Worm (Caenorhabditis elegans) whole organism, L3 larva: ENCODE measurements around the gene srh-265.

ENCODE experiments used
- R02D3.7 ChIP-seq: fragments of 150-350 bp; optimal IDR thresholded peaks from 2 replicates; lab custom pipeline; 2014; ENCODE audit warnings: missing biosample characterization, missing genetic modification characterization
- aly-2 ChIP-seq: fragments of 150-350 bp; optimal IDR thresholded peaks from 2 replicates; lab custom pipeline; 2014; ENCODE audit warnings: missing biosample characterization, missing genetic modification characterization
- ama-1 ChIP-seq: fragments of 150-350 bp; optimal IDR thresholded peaks from 2 replicates; lab custom pipeline; 2018
- ceh-16 ChIP-seq: sonication (generic microtip); optimal IDR thresholded peaks from 2 replicates; lab custom pipeline; 2017; ENCODE audit warnings: missing biosample characterization, missing genetic modification characterization
- ceh-28 ChIP-seq: fragments of 150-350 bp; optimal IDR thresholded peaks from 2 replicates; lab custom pipeline; 2014; ENCODE audit warnings: missing biosample characterization, missing genetic modification reagents, missing genetic modification characterization
- ceh-82 ChIP-seq: fragments of 150-350 bp; optimal IDR thresholded peaks from 2 replicates; lab custom pipeline; 2014; ENCODE audit warnings: missing biosample characterization, missing genetic modification characterization
- daf-12 ChIP-seq: fragments of 150-350 bp; optimal IDR thresholded peaks from 2 replicates; lab custom pipeline; 2014; ENCODE audit warnings: missing biosample characterization, missing genetic modification reagents, missing genetic modification characterization
- egl-27 ChIP-seq: sonication (generic microtip); optimal IDR thresholded peaks from 4 replicates; lab custom pipeline; 2017; ENCODE audit warnings: missing biosample characterization, missing genetic modification reagents, missing genetic modification characterization
- egl-5 ChIP-seq: fragments of 150-350 bp; optimal IDR thresholded peaks from 2 replicates; lab custom pipeline; 2017; ENCODE audit warnings: missing biosample characterization, missing genetic modification reagents, missing genetic modification characterization, inconsistent platforms
- elt-2 ChIP-seq: sonication (generic microtip); optimal IDR thresholded peaks from 2 replicates; lab custom pipeline; 2016; ENCODE audit warnings: missing genetic modification reagents, mild to moderate bottlenecking, missing genetic modification characterization, missing compliant biosample characterization
- elt-3 ChIP-seq, 3 experiments: fragments of 150-350 bp in 1 of 3; sonication (generic microtip) in 2 of 3; optimal IDR thresholded peaks; 2 replicates in 2 of 3; 4 replicates in 1 of 3; lab custom pipeline; 2014 to 2017; ENCODE audit warnings: missing biosample characterization in 3 of 3, missing genetic modification characterization in 3 of 3
- eor-1 ChIP-seq, 2 experiments: fragments of 150-350 bp; optimal IDR thresholded peaks; 2 replicates each; lab custom pipeline; 2014 to 2018; ENCODE audit warnings: missing biosample characterization in 2 of 2, missing genetic modification characterization in 2 of 2
- fkh-10 ChIP-seq: sonication (generic microtip); optimal IDR thresholded peaks from 2 replicates; lab custom pipeline; 2017; ENCODE audit warnings: missing biosample characterization, missing genetic modification reagents, missing genetic modification characterization
- fos-1 ChIP-seq: fragments of 150-350 bp; optimal IDR thresholded peaks from 2 replicates; lab custom pipeline; 2014; ENCODE audit warnings: missing biosample characterization, missing genetic modification characterization
- hmg-11 ChIP-seq: sonication (generic microtip); optimal IDR thresholded peaks from 2 replicates; lab custom pipeline; 2016; ENCODE audit warnings: missing genetic modification characterization, missing compliant biosample characterization
- jun-1 ChIP-seq: fragments of 150-350 bp; optimal IDR thresholded peaks from 2 replicates; lab custom pipeline; 2014; ENCODE audit warnings: missing biosample characterization, missing genetic modification reagents, missing genetic modification characterization
- lin-15B ChIP-seq: fragments of 150-350 bp; optimal IDR thresholded peaks from 2 replicates; lab custom pipeline; 2014; ENCODE audit warnings: missing biosample characterization, missing genetic modification characterization
- lsy-12 ChIP-seq: sonication (generic microtip); optimal IDR thresholded peaks from 2 replicates; lab custom pipeline; 2016; ENCODE audit warnings: mild to moderate bottlenecking, missing genetic modification characterization, missing compliant biosample characterization
- nhr-11 ChIP-seq: fragments of 150-350 bp; optimal IDR thresholded peaks from 2 replicates; lab custom pipeline; 2014; ENCODE audit warnings: missing biosample characterization, missing genetic modification characterization
- nhr-12 ChIP-seq: fragments of 150-350 bp; optimal IDR thresholded peaks from 2 replicates; lab custom pipeline; 2014; ENCODE audit warnings: missing biosample characterization, missing genetic modification characterization
- nhr-23 ChIP-seq: fragments of 150-350 bp; optimal IDR thresholded peaks from 2 replicates; lab custom pipeline; 2014; ENCODE audit warnings: missing biosample characterization, missing genetic modification reagents, missing genetic modification characterization
- nhr-237 ChIP-seq: fragments of 150-350 bp; optimal IDR thresholded peaks from 2 replicates; lab custom pipeline; 2014; ENCODE audit warnings: missing biosample characterization, missing genetic modification characterization
- nhr-25 ChIP-seq: sonication (generic microtip); optimal IDR thresholded peaks from 2 replicates; lab custom pipeline; 2017; ENCODE audit warnings: missing biosample characterization, missing genetic modification characterization
- nhr-28 ChIP-seq: fragments of 150-350 bp; optimal IDR thresholded peaks from 2 replicates; lab custom pipeline; 2014; ENCODE audit warnings: missing biosample characterization, missing genetic modification characterization
- nhr-43 ChIP-seq: sonication (generic microtip); optimal IDR thresholded peaks from 2 replicates; lab custom pipeline; 2016; ENCODE audit warnings: mild to moderate bottlenecking, missing genetic modification characterization, missing compliant biosample characterization; ENCODE audit not compliant: poor library complexity, severe bottlenecking
- nhr-67 ChIP-seq: fragments of 150-350 bp; optimal IDR thresholded peaks from 2 replicates; lab custom pipeline; 2014; ENCODE audit warnings: missing biosample characterization, missing genetic modification characterization
- nhr-77 ChIP-seq: fragments of 150-350 bp; optimal IDR thresholded peaks from 2 replicates; lab custom pipeline; 2014; ENCODE audit warnings: missing biosample characterization, missing genetic modification characterization
- pha-4 ChIP-seq: fragments of 150-350 bp; optimal IDR thresholded peaks from 2 replicates; lab custom pipeline; 2014; ENCODE audit warnings: missing biosample characterization, missing genetic modification reagents, missing genetic modification characterization
- pqm-1 ChIP-seq: fragments of 150-350 bp; optimal IDR thresholded peaks from 2 replicates; lab custom pipeline; 2017; ENCODE audit warnings: missing biosample characterization, missing genetic modification characterization, inconsistent platforms
- sea-2 ChIP-seq: fragments of 150-350 bp; sonication (generic microtip); optimal IDR thresholded peaks from 4 replicates; lab custom pipeline; 2014; ENCODE audit warnings: missing biosample characterization, missing genetic modification reagents, missing genetic modification characterization
- skn-1 ChIP-seq: fragments of 150-350 bp; optimal IDR thresholded peaks from 2 replicates; lab custom pipeline; 2014; ENCODE audit warnings: missing biosample characterization, missing genetic modification characterization
- tbx-2 ChIP-seq: sonication (generic microtip); optimal IDR thresholded peaks from 2 replicates; lab custom pipeline; 2016; ENCODE audit warnings: mild to moderate bottlenecking, missing genetic modification characterization, missing compliant biosample characterization
- unc-39 ChIP-seq: sonication (generic microtip); optimal IDR thresholded peaks from 4 replicates; lab custom pipeline; 2017; ENCODE audit warnings: missing biosample characterization, missing genetic modification characterization
- unc-62 ChIP-seq: fragments of 150-350 bp; sonication (generic microtip); optimal IDR thresholded peaks from 4 replicates; lab custom pipeline; 2014; ENCODE audit warnings: missing biosample characterization, missing genetic modification reagents, missing genetic modification characterization
- zag-1 ChIP-seq: fragments of 150-350 bp; optimal IDR thresholded peaks from 2 replicates; lab custom pipeline; 2014; ENCODE audit warnings: missing biosample characterization, missing genetic modification characterization

Gene srh-265

DNA sequence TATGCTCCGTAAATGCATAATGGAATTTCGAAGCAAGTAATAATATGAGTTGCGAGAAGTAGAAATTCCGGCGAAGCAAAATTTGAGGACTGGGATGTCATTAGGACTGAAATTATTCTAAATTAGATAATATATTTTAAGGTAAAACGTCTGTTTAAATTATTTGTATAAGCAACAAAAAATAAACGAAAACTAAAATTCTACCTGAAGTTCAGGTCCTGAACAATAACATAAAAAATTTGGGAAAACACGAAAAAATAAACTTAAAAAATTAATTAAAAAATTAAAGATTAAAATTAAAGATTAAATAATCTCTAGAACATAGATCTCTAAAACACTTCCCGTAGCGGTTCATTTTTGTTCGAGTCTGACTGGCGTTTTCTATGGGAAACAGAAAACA is 36.2 kb upstream of the srh-265 start, which contains the start of gene srh-251:
Gene srh-251, minus strand, starts transcription at position 101 of the 400 bp plus-strand sequence.
- TF ChIP-seq elt-2 (tag; lab: Kevin White, UChicago), result no peak
- TF ChIP-seq ama-1, result no peak
- TF ChIP-seq nhr-28 (tag; lab: Kevin White, UChicago), result no peak
- no peak for TF ChIP-seq R02D3.7 (tag; lab: Kevin White, UChicago)
- TF ChIP-seq eor-1 (tag; optimal IDR thresholded peaks at IDR 0.05; lab: Kevin White, UChicago), result no peak
- no peak for TF ChIP-seq fkh-10 (GFP tag; lab: Kevin White, UChicago)
- no peak for TF ChIP-seq unc-62 (GFP tag; lab: Kevin White, UChicago)
- no peak for TF ChIP-seq elt-3 (tag; optimal IDR thresholded peaks at IDR 0.05; lab: Kevin White, UChicago)

- TF ChIP-seq nhr-23 (tag; lab: Kevin White, UChicago), result no peak
- TF ChIP-seq aly-2 (tag; lab: Kevin White, UChicago), result no peak
- no peak for TF ChIP-seq skn-1
- TF ChIP-seq lin-15B (tag; lab: Kevin White, UChicago), result no peak
- no peak for TF ChIP-seq R02D3.7 (tag; lab: Kevin White, UChicago)
- no peak for TF ChIP-seq ceh-28 (tag; lab: Kevin White, UChicago)
- no peak for TF ChIP-seq nhr-11 (tag; lab: Kevin White, UChicago)
- no peak for TF ChIP-seq pqm-1 (tag; lab: Kevin White, UChicago)
- no peak for TF ChIP-seq zag-1 (tag; lab: Kevin White, UChicago)
- no peak for TF ChIP-seq daf-12 (tag; lab: Kevin White, UChicago)
- no peak for TF ChIP-seq lsy-12 (tag; lab: Kevin White, UChicago)
- TF ChIP-seq nhr-43, result no peak
- TF ChIP-seq nhr-237, result no peak
- no peak for TF ChIP-seq nhr-12 (tag; lab: Kevin White, UChicago)
- TF ChIP-seq hmg-11 (tag; lab: Kevin White, UChicago), result no peak
- no peak for TF ChIP-seq eor-1 (tag; optimal IDR thresholded peaks at IDR 0.05; lab: Kevin White, UChicago)
Observed at ce11 chrV:15380857-15381256, 35.2 kb upstream of the srh-265 start, which contains the start of gene dhs-23. Gene dhs-23, plus strand, starts transcription at chrV:15381219.

DNA sequence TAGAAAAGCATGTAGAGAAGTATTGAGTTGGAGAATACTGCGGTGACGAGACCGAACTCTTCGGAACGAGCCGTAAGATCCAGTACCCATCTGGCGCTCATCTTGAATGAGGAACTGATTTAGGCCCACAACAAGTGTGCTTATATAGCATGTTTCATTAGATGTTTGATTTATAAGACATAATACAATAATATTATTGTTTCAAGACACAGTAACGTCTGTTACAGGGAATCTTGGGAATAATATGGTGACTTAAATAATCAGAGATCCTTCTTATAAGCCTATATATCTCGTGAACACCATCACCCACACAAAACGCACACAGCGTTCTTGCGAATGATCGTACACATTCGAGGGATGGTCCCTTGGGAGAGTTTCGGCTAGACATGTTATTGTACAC is 32.3 kb upstream of the srh-265 start, which contains the start of gene str-88:
Gene str-88, minus strand, starts transcription at position 101 of the 400 bp plus-strand sequence.
- no peak for TF ChIP-seq egl-27 (tag; lab: Kevin White, UChicago)
- TF ChIP-seq ceh-28 (tag; lab: Kevin White, UChicago), result no peak
- TF ChIP-seq egl-5 (tag; lab: Kevin White, UChicago), result no peak
- no peak for TF ChIP-seq fos-1 (tag; lab: Kevin White, UChicago)
- TF ChIP-seq ama-1, result no peak
- no peak for TF ChIP-seq fkh-10 (GFP tag; lab: Kevin White, UChicago)
- no peak for TF ChIP-seq nhr-43
- no peak for TF ChIP-seq nhr-77 (tag; lab: Kevin White, UChicago)
- TF ChIP-seq R02D3.7 (tag; lab: Kevin White, UChicago), result no peak
- no peak for TF ChIP-seq pha-4 (tag; lab: Kevin White, UChicago)
- TF ChIP-seq ceh-82 (tag; lab: Kevin White, UChicago), result no peak

- TF ChIP-seq nhr-11 (tag; lab: Kevin White, UChicago) (no peak), nhr-28 (tag; lab: Kevin White, UChicago) (no peak), tbx-2 (no peak), nhr-67 (tag; lab: Kevin White, UChicago) (no peak), ceh-16 (no peak), unc-39 (tag; lab: Kevin White, UChicago) (no peak), nhr-25 (tag; lab: Kevin White, UChicago) (no peak), jun-1 (tag; lab: Kevin White, UChicago) (no peak), hmg-11 (tag; lab: Kevin White, UChicago) (no peak), pha-4 (tag; lab: Kevin White, UChicago) (no peak), skn-1 (no peak), sea-2 (GFP tag; lab: Kevin White, UChicago) (no peak), nhr-12 (tag; lab: Kevin White, UChicago) (no peak), elt-3 (tag; optimal IDR thresholded peaks at IDR 0.05; lab: Kevin White, UChicago) (no peak), nhr-23 (tag; lab: Kevin White, UChicago) (no peak)
Observed at ce11 chrV:15384733-15385132, 31.3 kb upstream of the srh-265 start, which contains the start of gene str-102. Gene str-102, plus strand, starts transcription at chrV:15385033.
